Worm (Caenorhabditis elegans): ENCODE data around the gene F49E10.4.
A peak's percentile ranks its signal among the peaks of the same experiment; 100 is the strongest.

The F49E10.4 gene

DNA sequence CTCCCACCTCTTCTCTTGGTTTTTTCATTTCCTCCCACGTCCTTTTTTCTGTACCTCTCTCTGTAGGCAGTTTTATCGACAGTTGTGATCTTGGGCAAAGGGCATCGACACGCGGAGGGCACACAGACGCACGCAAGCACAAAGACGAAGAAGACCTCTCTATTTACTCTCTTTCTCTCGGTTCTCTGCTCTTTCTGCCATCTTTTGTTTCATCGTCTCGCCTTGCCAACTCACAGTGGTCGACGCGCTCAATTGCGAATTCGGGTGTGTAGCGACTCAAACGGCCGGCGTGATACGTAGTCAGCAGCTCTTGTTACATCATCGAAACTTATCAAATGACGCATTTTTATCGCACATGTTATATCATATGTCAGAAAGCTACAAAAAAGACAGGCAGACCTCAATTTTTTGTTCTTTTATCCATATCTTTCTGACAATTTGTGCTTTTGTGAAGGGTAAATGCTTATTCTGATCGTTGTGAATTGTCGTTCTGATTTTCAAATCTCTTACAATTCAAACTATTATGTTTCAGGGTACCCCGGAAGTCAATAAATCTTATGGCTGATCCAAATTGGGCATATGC is 34.5 kb upstream of the F49E10.4 start, which contains the start of gene puf-9 (continued):
- TF ChIP-seq Y55F3AM.14 (GFP tag; optimal IDR thresholded peaks at IDR 0.05): peak; percentile 98
- peak; percentile 99 for TF ChIP-seq unc-55 (GFP tag; optimal IDR thresholded peaks at IDR 0.05)
- peak; percentile 96 for TF ChIP-seq gmeb-1 (tag; optimal IDR thresholded peaks at IDR 0.05)
- TF ChIP-seq nhr-77 (tag; optimal IDR thresholded peaks at IDR 0.05): peak; percentile 86
- TF ChIP-seq sma-9 (GFP tag; optimal IDR thresholded peaks at IDR 0.05): peak; percentile 100
- TF ChIP-seq sma-9 (tag; optimal IDR thresholded peaks at IDR 0.05): peak; percentile 78
- TF ChIP-seq mdl-1 (tag; optimal IDR thresholded peaks at IDR 0.05): peak; percentile 88 to 98
- TF ChIP-seq ztf-1 (GFP tag; conservative IDR thresholded peaks at IDR 0.05): no peak
- TF ChIP-seq nhr-21 (tag; optimal IDR thresholded peaks at IDR 0.05): peak; percentile 100
- peak; percentile 83 for TF ChIP-seq ztf-11 (tag; optimal IDR thresholded peaks at IDR 0.05)
- TF ChIP-seq ceh-82 (tag; optimal IDR thresholded peaks at IDR 0.05): peak; percentile 95
- TF ChIP-seq mbf-1 (tag; optimal IDR thresholded peaks at IDR 0.05): no peak
- no peak for TF ChIP-seq nhr-23 (tag; optimal IDR thresholded peaks at IDR 0.05)
- TF ChIP-seq nhr-10 (tag; optimal IDR thresholded peaks at IDR 0.05): peak; percentile 87
- peak; percentile 61 for TF ChIP-seq ama-1 (optimal IDR thresholded peaks at IDR 0.05)
- TF ChIP-seq blmp-1 (tag; optimal IDR thresholded peaks at IDR 0.05; ENCODE audit: insufficient read depth): peak; percentile 95

DNA sequence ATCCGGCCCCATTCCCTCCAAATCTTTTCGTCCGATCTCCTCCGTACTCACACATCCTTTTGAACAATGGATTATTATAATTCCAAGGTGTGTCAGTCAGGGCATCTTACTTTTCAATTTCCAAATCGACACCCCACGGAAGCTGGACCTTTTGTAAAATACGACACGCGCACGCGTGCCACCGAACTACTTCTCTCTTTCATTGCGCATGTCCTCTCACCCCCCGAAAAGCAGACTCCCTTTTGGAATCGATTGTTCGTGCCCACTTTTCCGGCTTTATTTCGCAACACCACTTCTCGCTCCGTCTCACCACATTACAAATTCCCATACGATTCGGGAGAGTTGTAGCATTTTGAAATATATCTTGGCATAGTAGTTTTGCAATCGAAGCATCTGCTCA is 28.4 kb upstream of the F49E10.4 start:
- TF ChIP-seq skn-1 (tag; optimal IDR thresholded peaks at IDR 0.05) (no peak), unc-62 (GFP tag; optimal IDR thresholded peaks at IDR 0.05) (no peak), nhr-129 (tag; optimal IDR thresholded peaks at IDR 0.05) (peak; percentile 23), nhr-11 (tag; optimal IDR thresholded peaks at IDR 0.05) (no peak), lsy-2 (tag; optimal IDR thresholded peaks at IDR 0.05) (peak; percentile 30 to 56), zag-1 (tag; optimal IDR thresholded peaks at IDR 0.05) (peak; percentile 1), mdl-1 (tag; optimal IDR thresholded peaks at IDR 0.05) (peak in 1 of 2 experiments; percentile 14), unc-39 (tag; optimal IDR thresholded peaks at IDR 0.05) (no peak), C34F6.9 (tag; optimal IDR thresholded peaks at IDR 0.05) (peak; percentile 61), lin-13 (GFP tag; optimal IDR thresholded peaks at IDR 0.05) (no peak), nhr-23 (tag; optimal IDR thresholded peaks at IDR 0.05) (no peak), ceh-16 (tag; optimal IDR thresholded peaks at IDR 0.05) (no peak), peb-1 (tag; optimal IDR thresholded peaks at IDR 0.05) (no peak), alr-1 (tag; optimal IDR thresholded peaks at IDR 0.05) (no peak), nhr-77 (tag; optimal IDR thresholded peaks at IDR 0.05) (no peak), sem-4 (tag; optimal IDR thresholded peaks at IDR 0.05) (peak; percentile 20), nhr-12 (tag; optimal IDR thresholded peaks at IDR 0.05) (no peak), blmp-1 (tag; optimal IDR thresholded peaks at IDR 0.05; ENCODE audit: insufficient read depth) (no peak), mab-5 (tag; optimal IDR thresholded peaks at IDR 0.05) (no peak), lin-11 (tag; optimal IDR thresholded peaks at IDR 0.05) (no peak), aly-2 (tag; optimal IDR thresholded peaks at IDR 0.05) (no peak), gmeb-1 (tag; optimal IDR thresholded peaks at IDR 0.05) (no peak), lin-39 (tag; optimal IDR thresholded peaks at IDR 0.05) (no peak), crh-2 (tag; optimal IDR thresholded peaks at IDR 0.05) (no peak), unc-55 (GFP tag; optimal IDR thresholded peaks at IDR 0.05) (peak; percentile 84), F13H6.1 (tag; optimal IDR thresholded peaks at IDR 0.05) (no peak), nhr-237 (tag; optimal IDR thresholded peaks at IDR 0.05) (no peak), nhr-25 (tag; optimal IDR thresholded peaks at IDR 0.05) (no peak), Y55F3AM.14 (GFP tag; optimal IDR thresholded peaks at IDR 0.05) (no peak), ztf-11 (tag; optimal IDR thresholded peaks at IDR 0.05) (no peak), snpc-4 (tag; optimal IDR thresholded peaks at IDR 0.05) (peak; percentile 1), elt-3 (tag; optimal IDR thresholded peaks at IDR 0.05) (no peak), sma-9 (GFP tag; optimal IDR thresholded peaks at IDR 0.05) (peak; percentile 23), sma-9 (tag; optimal IDR thresholded peaks at IDR 0.05) (no peak)

DNA sequence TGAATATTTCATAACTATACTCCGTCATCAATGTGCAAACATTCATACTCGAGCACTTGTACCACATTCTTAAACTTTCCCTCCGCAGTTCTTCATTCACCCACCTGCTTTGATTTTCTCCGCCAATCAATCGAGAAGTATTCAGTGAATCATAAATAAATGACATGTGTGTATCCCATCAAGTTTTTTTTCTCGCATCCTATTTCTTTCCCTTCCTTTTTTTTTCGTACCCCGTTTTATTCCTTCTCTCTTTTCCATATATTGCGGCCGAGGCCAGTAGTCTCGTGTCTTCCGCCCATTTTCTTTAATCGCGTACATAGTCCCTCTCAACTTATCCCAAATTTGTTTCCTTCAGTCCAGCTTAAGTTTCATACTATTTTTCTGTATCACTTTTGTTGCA is 27.0 kb upstream of the F49E10.4 start, which contains the start of gene atat-2:
TSS of gene atat-2 (plus strand) at position 398 of the 400 bp plus-strand sequence.
- TF ChIP-seq blmp-1 (tag; optimal IDR thresholded peaks at IDR 0.05; ENCODE audit: insufficient read depth) (peak; percentile 29), crh-2 (tag; optimal IDR thresholded peaks at IDR 0.05) (no peak), C34F6.9 (tag; optimal IDR thresholded peaks at IDR 0.05) (no peak), R02D3.7 (tag; optimal IDR thresholded peaks at IDR 0.05) (no peak), nhr-11 (tag; optimal IDR thresholded peaks at IDR 0.05) (no peak), sma-9 (GFP tag; optimal IDR thresholded peaks at IDR 0.05) (peak; percentile 18), sma-9 (tag; optimal IDR thresholded peaks at IDR 0.05) (no peak), nhr-129 (tag; optimal IDR thresholded peaks at IDR 0.05) (peak; percentile 22), ceh-16 (tag; optimal IDR thresholded peaks at IDR 0.05) (no peak), nhr-23 (tag; optimal IDR thresholded peaks at IDR 0.05) (no peak)

Measured in whole organism, L2 larva.